Fruit fly (Drosophila melanogaster) whole organism, adult: ENCODE results near the gene Tim17a1.
A peak's percentile ranks its signal among the peaks of the same experiment; 100 is the strongest.

Experiments used
- CG11617 ChIP-seq: fragments of 200-800 bp; sonication (Bioruptor generic); optimal IDR thresholded peaks from 2 replicates; lab custom pipeline; 2017; ENCODE audit warnings: mild to moderate bottlenecking, missing biosample characterization, missing genetic modification reagents, missing genetic modification characterization
- CG12768 ChIP-seq: fragments of 200-800 bp; sonication (Bioruptor generic); optimal IDR thresholded peaks from 2 replicates; lab custom pipeline; 2017; ENCODE audit warnings: missing biosample characterization, missing genetic modification characterization, mild to moderate bottlenecking, moderate library complexity, missing genetic modification reagents
- CG14711 ChIP-seq: fragments of 200-800 bp; sonication (Bioruptor generic); optimal IDR thresholded peaks from 2 replicates; lab custom pipeline; 2018; ENCODE audit warnings: missing biosample characterization, mild to moderate bottlenecking, missing genetic modification characterization, moderate library complexity
- CG1620 ChIP-seq: fragments of 200-800 bp; sonication (Bioruptor generic); optimal IDR thresholded peaks from 2 replicates; lab custom pipeline; 2016; ENCODE audit warnings: missing biosample characterization, missing genetic modification characterization
- CG33017 ChIP-seq: fragments of 200-800 bp; sonication (Bioruptor generic); optimal IDR thresholded peaks from 2 replicates; lab custom pipeline; 2018; ENCODE audit warnings: missing biosample characterization, mild to moderate bottlenecking, missing genetic modification characterization, moderate library complexity
- CG5204 ChIP-seq: fragments of 200-800 bp; sonication (Bioruptor generic); optimal IDR thresholded peaks from 2 replicates; lab custom pipeline; 2016; ENCODE audit warnings: missing biosample characterization, missing genetic modification characterization
- CG7045 ChIP-seq: fragments of 200-800 bp; sonication (Bioruptor generic); optimal IDR thresholded peaks from 2 replicates; lab custom pipeline; 2017; ENCODE audit warnings: missing biosample characterization, mild to moderate bottlenecking, missing genetic modification characterization
- CG7101 ChIP-seq: fragments of 200-800 bp; sonication (Bioruptor generic); optimal IDR thresholded peaks from 2 replicates; lab custom pipeline; 2018; ENCODE audit warnings: missing biosample characterization, mild to moderate bottlenecking, missing genetic modification characterization, moderate library complexity
- Clk ChIP-seq: fragments of 200-800 bp; sonication (Bioruptor generic); optimal IDR thresholded peaks from 2 replicates; lab custom pipeline; 2017; ENCODE audit warnings: missing biosample characterization, missing genetic modification characterization
- Crg-1 ChIP-seq: fragments of 200-800 bp; sonication (Bioruptor generic); optimal IDR thresholded peaks from 2 replicates; lab custom pipeline; 2016; ENCODE audit warnings: missing biosample characterization, missing genetic modification characterization
- Hr96 ChIP-seq: fragments of 200-800 bp; sonication (Bioruptor generic); optimal IDR thresholded peaks from 2 replicates; lab custom pipeline; 2016; ENCODE audit warnings: missing biosample characterization, missing genetic modification characterization
- Mnt ChIP-seq: fragments of 200-800 bp; sonication (Bioruptor generic); optimal IDR thresholded peaks from 2 replicates; lab custom pipeline; 2016; ENCODE audit warnings: missing biosample characterization, mild to moderate bottlenecking, missing genetic modification characterization
- bab1 ChIP-seq: fragments of 200-800 bp; sonication (Bioruptor generic); optimal IDR thresholded peaks from 3 replicates; lab custom pipeline; 2019; ENCODE audit warnings: missing biosample characterization, mild to moderate bottlenecking, missing genetic modification characterization, moderate library complexity
- cic ChIP-seq: fragments of 200-800 bp; sonication (Bioruptor generic); optimal IDR thresholded peaks from 2 replicates; lab custom pipeline; 2017; ENCODE audit warnings: missing biosample characterization, mild to moderate bottlenecking, missing genetic modification characterization, moderate library complexity
- cnc ChIP-seq, 2 experiments: fragments of >200 bp; optimal IDR thresholded peaks; 2 replicates each; lab custom pipeline; 2017
- kay ChIP-seq: fragments of 200-800 bp; sonication (Bioruptor generic); peaks from one replicate; lab custom pipeline; 2016; ENCODE audit warnings: missing biosample characterization, missing genetic modification characterization, borderline replicate concordance
- ovo ChIP-seq: fragments of 200-800 bp; sonication (Bioruptor generic); optimal IDR thresholded peaks from 2 replicates; lab custom pipeline; 2016; ENCODE audit warnings: missing biosample characterization, missing genetic modification characterization
- pad ChIP-seq: fragments of 200-800 bp; sonication (Bioruptor generic); optimal IDR thresholded peaks from 3 replicates; lab custom pipeline; 2017; ENCODE audit warnings: missing biosample characterization, missing genetic modification characterization, mild to moderate bottlenecking, moderate library complexity, missing genetic modification reagents
- tj ChIP-seq: fragments of 200-800 bp; sonication (Bioruptor generic); optimal IDR thresholded peaks from 3 replicates; lab custom pipeline; 2017; ENCODE audit warnings: missing biosample characterization, mild to moderate bottlenecking, missing genetic modification characterization, moderate library complexity
- toe ChIP-seq: fragments of 200-800 bp; sonication (Bioruptor generic); optimal IDR thresholded peaks from 2 replicates; lab custom pipeline; 2016; ENCODE audit warnings: missing biosample characterization, missing genetic modification characterization

Tim17a1 gene

dm6 chr3R:12405928-12406234 lies 41.4 kb upstream of the Tim17a1 start, which contains the start of gene Cyp9f2:
Gene Cyp9f2, minus strand, starts transcription at chr3R:12406028.
- TF ChIP-seq CG7101 (no peak), kay (GFP tag; lab: Kevin White, UChicago) (no peak), Crg-1 (GFP tag; lab: Kevin White, UChicago) (no peak), cnc (optimal IDR thresholded peaks at IDR 0.05; lab: Kevin White, UChicago) (no peak), cic (GFP tag; lab: Kevin White, UChicago) (peak; percentile 69)

- TF ChIP-seq kay (GFP tag; lab: Kevin White, UChicago) (peak; percentile 77), CG7101 (no peak), CG5204 (GFP tag; lab: Kevin White, UChicago) (no peak)
Measured at dm6 chr3R:12405134-12405533, 40.7 kb upstream of the Tim17a1 start.

dm6 chr3R:12402935-12403334 lies 38.5 kb upstream of the Tim17a1 start:
- peak; percentile 85 for TF ChIP-seq Crg-1 (GFP tag; lab: Kevin White, UChicago)
- peak; percentile 79 for TF ChIP-seq tj
- peak; percentile 99 for TF ChIP-seq CG33017
- TF ChIP-seq CG11617 (GFP tag; lab: Kevin White, UChicago), result peak; percentile 97
- peak; percentile 86 for TF ChIP-seq ovo (GFP tag; lab: Kevin White, UChicago)
- peak; percentile 96 for TF ChIP-seq CG14711
- TF ChIP-seq Mnt (GFP tag; lab: Kevin White, UChicago), result peak; percentile 91
- TF ChIP-seq toe (GFP tag; lab: Kevin White, UChicago), result peak; percentile 96
- peak; percentile 99 for TF ChIP-seq CG7101
- TF ChIP-seq Hr96 (GFP tag; lab: Kevin White, UChicago), result peak; percentile 96
- TF ChIP-seq bab1 (GFP tag; lab: Kevin White, UChicago), result peak; percentile 98
- TF ChIP-seq CG7045, result peak; percentile 100
- peak; percentile 98 for TF ChIP-seq CG12768
- TF ChIP-seq kay (GFP tag; lab: Kevin White, UChicago), result peak; percentile 99
- TF ChIP-seq cic (GFP tag; lab: Kevin White, UChicago), result peak; percentile 88
- TF ChIP-seq Clk, result peak; percentile 95
- peak; percentile 96 for TF ChIP-seq CG5204 (GFP tag; lab: Kevin White, UChicago)
- no peak for TF ChIP-seq cnc (optimal IDR thresholded peaks at IDR 0.05; lab: Kevin White, UChicago)
- TF ChIP-seq pad (GFP tag; lab: Kevin White, UChicago), result peak; percentile 87
- TF ChIP-seq CG1620 (GFP tag; lab: Kevin White, UChicago), result peak; percentile 86

- peak; percentile 44 for TF ChIP-seq CG12768
- peak; percentile 15 for TF ChIP-seq CG7101
- TF ChIP-seq tj, result no peak
- no peak for TF ChIP-seq Clk
- no peak for TF ChIP-seq cnc (optimal IDR thresholded peaks at IDR 0.05; lab: Kevin White, UChicago)
- TF ChIP-seq cic (GFP tag; lab: Kevin White, UChicago), result peak; percentile 30
- TF ChIP-seq CG5204 (GFP tag; lab: Kevin White, UChicago), result no peak
- no peak for TF ChIP-seq toe (GFP tag; lab: Kevin White, UChicago)
- peak; percentile 10 for TF ChIP-seq bab1 (GFP tag; lab: Kevin White, UChicago)
- TF ChIP-seq kay (GFP tag; lab: Kevin White, UChicago), result no peak
- no peak for TF ChIP-seq pad (GFP tag; lab: Kevin White, UChicago)
- peak; percentile 32 for TF ChIP-seq Mnt (GFP tag; lab: Kevin White, UChicago)
- TF ChIP-seq CG14711, result peak; percentile 5
- TF ChIP-seq CG33017, result peak; percentile 6
- TF ChIP-seq Hr96 (GFP tag; lab: Kevin White, UChicago), result no peak
- peak; percentile 26 for TF ChIP-seq CG11617 (GFP tag; lab: Kevin White, UChicago)
- peak; percentile 46 for TF ChIP-seq CG7045
- no peak for TF ChIP-seq CG1620 (GFP tag; lab: Kevin White, UChicago)
Measured at dm6 chr3R:12401672-12402296, 37.3 kb upstream of the Tim17a1 start, which contains the start of gene DNAlig3. Gene DNAlig3, minus strand, starts transcription at chr3R:12401839.

- peak; percentile 25 for TF ChIP-seq cic (GFP tag; lab: Kevin White, UChicago)
- TF ChIP-seq CG12768, result no peak
- peak; percentile 45 for TF ChIP-seq pad (GFP tag; lab: Kevin White, UChicago)
- no peak for TF ChIP-seq cnc (optimal IDR thresholded peaks at IDR 0.05; lab: Kevin White, UChicago)
- TF ChIP-seq Clk, result no peak
- TF ChIP-seq CG11617 (GFP tag; lab: Kevin White, UChicago), result no peak
Measured at dm6 chr3R:12398620-12399247, 34.3 kb upstream of the Tim17a1 start, which contains the start of gene Cyp9f3. Gene Cyp9f3, minus strand, starts transcription at chr3R:12398929.

dm6 chr3R:12398054-12398453 lies 33.6 kb upstream of the Tim17a1 start:
- no peak for TF ChIP-seq CG33017
- peak; percentile 7 for TF ChIP-seq CG14711
- TF ChIP-seq kay (GFP tag; lab: Kevin White, UChicago), result peak; percentile 88
- no peak for TF ChIP-seq bab1 (GFP tag; lab: Kevin White, UChicago)
- TF ChIP-seq toe (GFP tag; lab: Kevin White, UChicago), result no peak
- peak; percentile 49 for TF ChIP-seq CG7045

dm6 chr3R:12395880-12396279 lies 31.4 kb upstream of the Tim17a1 start, which contains the start of the genes CG10096 and CG10097:
Gene CG10096, minus strand, starts transcription at chr3R:12395980.
Gene CG10097, minus strand, starts transcription at chr3R:12395980.
- TF ChIP-seq tj, result no peak
- TF ChIP-seq kay (GFP tag; lab: Kevin White, UChicago), result peak; percentile 75
